Fruit fly (Drosophila melanogaster) whole organism, embryonic: ENCODE measurements around the gene NimB5.
A peak's percentile ranks its signal among the peaks of the same experiment; 100 is the strongest.

Source experiments
- CG12744 ChIP-seq: fragments of 200-800 bp; sonication (Bioruptor generic); optimal IDR thresholded peaks from 2 replicates; lab custom pipeline; 2016; ENCODE audit warnings: missing biosample characterization, missing genetic modification characterization
- CG13296 ChIP-seq: fragments of 200-800 bp; sonication (Bioruptor generic); optimal IDR thresholded peaks from 3 replicates; lab custom pipeline; 2018; ENCODE audit warnings: missing biosample characterization, mild to moderate bottlenecking, missing genetic modification characterization
- CG14667 ChIP-seq: fragments of 200-800 bp; sonication (Bioruptor generic); IDR thresholded peaks from 2 replicates; pipeline ENCODE4 v1.3.6; 2022; ENCODE audit warnings: missing biosample characterization, missing genetic modification characterization
- CG1602 ChIP-seq: fragments of 200-800 bp; sonication (Bioruptor generic); optimal IDR thresholded peaks from 3 replicates; lab custom pipeline; 2016; ENCODE audit warnings: missing biosample characterization, missing genetic modification characterization
- CG1603 ChIP-seq: fragments of 200-800 bp; sonication (Bioruptor generic); optimal IDR thresholded peaks from 2 replicates; lab custom pipeline; 2019; ENCODE audit warnings: missing biosample characterization, mild to moderate bottlenecking, missing genetic modification characterization, moderate library complexity
- CG2202 ChIP-seq: fragments of 200-800 bp; sonication (Bioruptor generic); optimal IDR thresholded peaks from 2 replicates; lab custom pipeline; 2018; ENCODE audit warnings: missing biosample characterization, mild to moderate bottlenecking, missing genetic modification characterization
- CG31365 ChIP-seq: fragments of 200-800 bp; sonication (Bioruptor generic); optimal IDR thresholded peaks from 2 replicates; lab custom pipeline; 2018; ENCODE audit warnings: missing biosample characterization, mild to moderate bottlenecking, missing genetic modification characterization
- CG34376 ChIP-seq: fragments of 200-800 bp; sonication (Bioruptor generic); optimal IDR thresholded peaks from 2 replicates; lab custom pipeline; 2018; ENCODE audit warnings: missing biosample characterization, mild to moderate bottlenecking, missing genetic modification characterization
- CG3838 ChIP-seq: fragments of 200-800 bp; sonication (Bioruptor generic); optimal IDR thresholded peaks from 3 replicates; lab custom pipeline; 2016; ENCODE audit warnings: missing biosample characterization, missing genetic modification characterization
- CG4282 ChIP-seq: fragments of 200-800 bp; sonication (Bioruptor generic); optimal IDR thresholded peaks from 2 replicates; lab custom pipeline; 2016; ENCODE audit warnings: missing biosample characterization, missing genetic modification characterization
- CG4404 ChIP-seq: fragments of 200-800 bp; sonication (Bioruptor generic); IDR thresholded peaks from 2 replicates; pipeline ENCODE4 v1.3.6; 2022; ENCODE audit warnings: missing biosample characterization, missing genetic modification characterization
- CG4424 ChIP-seq: fragments of 200-800 bp; sonication (Bioruptor generic); optimal IDR thresholded peaks from 3 replicates; lab custom pipeline; 2016; ENCODE audit warnings: missing biosample characterization, missing genetic modification characterization
- CG4820 ChIP-seq: fragments of 200-800 bp; sonication (Bioruptor generic); optimal IDR thresholded peaks from 3 replicates; lab custom pipeline; 2016; ENCODE audit warnings: missing biosample characterization, missing genetic modification characterization
- CG6254 ChIP-seq: fragments of 200-800 bp; sonication (Bioruptor generic); optimal IDR thresholded peaks from 3 replicates; lab custom pipeline; 2017; ENCODE audit warnings: mild to moderate bottlenecking, missing biosample characterization, missing genetic modification reagents, missing genetic modification characterization
- CG7556 ChIP-seq: fragments of 200-800 bp; sonication (Bioruptor generic); optimal IDR thresholded peaks from 2 replicates; lab custom pipeline; 2017; ENCODE audit warnings: missing biosample characterization, mild to moderate bottlenecking, missing genetic modification characterization
- CG8944 ChIP-seq: fragments of 200-800 bp; sonication (Bioruptor generic); optimal IDR thresholded peaks from 3 replicates; lab custom pipeline; 2016; ENCODE audit warnings: missing biosample characterization, missing genetic modification characterization
- CHES-1-like ChIP-seq: fragments of 200-800 bp; sonication (Bioruptor generic); optimal IDR thresholded peaks from 2 replicates; lab custom pipeline; 2016; ENCODE audit warnings: missing biosample characterization, missing genetic modification characterization
- Deaf1 ChIP-seq: fragments of 200-800 bp; optimal IDR thresholded peaks from 3 replicates; lab custom pipeline; 2019; ENCODE audit warnings: missing biosample characterization, mild to moderate bottlenecking, missing genetic modification characterization, moderate library complexity
- Doc3 ChIP-seq: fragments of 200-800 bp; sonication (Bioruptor generic); IDR thresholded peaks from 3 replicates; pipeline ENCODE4 v1.3.6; 2022; ENCODE audit warnings: missing biosample characterization, missing genetic modification characterization; ENCODE audit not compliant: partially characterized antibody
- E2f1 ChIP-seq: fragments of 200-800 bp; sonication (Bioruptor generic); IDR thresholded peaks from 2 replicates; pipeline ENCODE4 v1.3.6; 2022; ENCODE audit warnings: missing biosample characterization, missing genetic modification characterization
- E2f2 ChIP-seq: fragments of 200-800 bp; sonication (Bioruptor generic); IDR thresholded peaks from 2 replicates; pipeline ENCODE4 v1.3.6; 2022; ENCODE audit warnings: missing biosample characterization, missing genetic modification characterization
- GATAe ChIP-seq: fragments of 200-800 bp; sonication (Bioruptor generic); conservative IDR thresholded peaks from 2 replicates; pipeline ENCODE4 v1.3.6; 2022; ENCODE audit warnings: missing biosample characterization, missing genetic modification characterization
- Gug ChIP-seq: fragments of 200-800 bp; sonication (Bioruptor generic); IDR thresholded peaks from 4 replicates; pipeline ENCODE4 v1.3.6; 2022; ENCODE audit warnings: missing biosample characterization, missing genetic modification characterization
- HLH4C ChIP-seq: fragments of 200-800 bp; sonication (Bioruptor generic); IDR thresholded peaks from 3 replicates; pipeline ENCODE4 v1.3.6; 2022; ENCODE audit warnings: missing biosample characterization, missing genetic modification characterization; ENCODE audit not compliant: partially characterized antibody
- HLH54F ChIP-seq: fragments of 200-800 bp; sonication (Bioruptor generic); optimal IDR thresholded peaks from 3 replicates; lab custom pipeline; 2016; ENCODE audit warnings: missing biosample characterization, missing genetic modification characterization
- Hey ChIP-seq: fragments of 200-800 bp; sonication (Bioruptor generic); optimal IDR thresholded peaks from 3 replicates; lab custom pipeline; 2018; ENCODE audit warnings: missing biosample characterization, mild to moderate bottlenecking, missing genetic modification characterization
- HmgD ChIP-seq: fragments of 200-800 bp; sonication (Bioruptor generic); optimal IDR thresholded peaks from 3 replicates; lab custom pipeline; 2016; ENCODE audit warnings: missing biosample characterization, missing genetic modification characterization
- HmgZ ChIP-seq: fragments of 200-800 bp; sonication (Bioruptor generic); optimal IDR thresholded peaks from 2 replicates; lab custom pipeline; 2018; ENCODE audit warnings: missing biosample characterization, mild to moderate bottlenecking, missing genetic modification characterization
- Hmx ChIP-seq: fragments of 200-800 bp; sonication (Bioruptor generic); optimal IDR thresholded peaks from 2 replicates; lab custom pipeline; 2016; ENCODE audit warnings: missing biosample characterization, missing genetic modification characterization
- Jarid2 ChIP-seq: fragments of 200-800 bp; sonication (Bioruptor generic); optimal IDR thresholded peaks from 3 replicates; lab custom pipeline; 2017; ENCODE audit warnings: mild to moderate bottlenecking, missing biosample characterization, missing genetic modification reagents, missing genetic modification characterization
- MTF-1 ChIP-seq: fragments of 200-800 bp; sonication (Bioruptor generic); optimal IDR thresholded peaks from 2 replicates; lab custom pipeline; 2018; ENCODE audit warnings: missing biosample characterization, mild to moderate bottlenecking, missing genetic modification characterization, borderline replicate concordance
- Meics ChIP-seq: fragments of 200-800 bp; sonication (Bioruptor generic); optimal IDR thresholded peaks from 2 replicates; lab custom pipeline; 2017; ENCODE audit warnings: missing biosample characterization, mild to moderate bottlenecking, missing genetic modification characterization
- NfI ChIP-seq: fragments of 200-800 bp; sonication (Bioruptor generic); optimal IDR thresholded peaks from 3 replicates; lab custom pipeline; 2018; ENCODE audit warnings: missing biosample characterization, mild to moderate bottlenecking, missing genetic modification characterization, moderate library complexity
- TFAM ChIP-seq: fragments of 200-800 bp; sonication (Bioruptor generic); optimal IDR thresholded peaks from 2 replicates; lab custom pipeline; 2017; ENCODE audit warnings: missing biosample characterization, missing genetic modification characterization, inconsistent platforms
- Vsx1 ChIP-seq: fragments of 200-800 bp; sonication (Bioruptor generic); optimal IDR thresholded peaks from 2 replicates; lab custom pipeline; 2017; ENCODE audit warnings: missing biosample characterization, mild to moderate bottlenecking, missing genetic modification characterization, missing genetic modification reagents
- az2 ChIP-seq: fragments of 200-800 bp; sonication (Bioruptor generic); optimal IDR thresholded peaks from 3 replicates; lab custom pipeline; 2016; ENCODE audit warnings: missing biosample characterization, missing genetic modification characterization
- esg ChIP-seq: fragments of 200-800 bp; sonication (Bioruptor generic); conservative IDR thresholded peaks from 2 replicates; pipeline ENCODE4 v1.3.6; 2022; ENCODE audit warnings: missing biosample characterization, missing genetic modification characterization
- ewg ChIP-seq: fragments of 200-800 bp; sonication (Bioruptor generic); optimal IDR thresholded peaks from 3 replicates; lab custom pipeline; 2017; ENCODE audit warnings: mild to moderate bottlenecking, missing biosample characterization, missing genetic modification reagents, missing genetic modification characterization
- gce ChIP-seq: fragments of 200-800 bp; sonication (Bioruptor generic); IDR thresholded peaks from 3 replicates; pipeline ENCODE4 v1.3.6; 2022; ENCODE audit warnings: missing biosample characterization, missing genetic modification characterization
- gcm2 ChIP-seq: fragments of 200-800 bp; sonication (Bioruptor generic); optimal IDR thresholded peaks from 2 replicates; lab custom pipeline; 2016; ENCODE audit warnings: missing biosample characterization, missing genetic modification characterization
- gem ChIP-seq: fragments of 200-800 bp; sonication (Bioruptor generic); optimal IDR thresholded peaks from 2 replicates; lab custom pipeline; 2019; ENCODE audit warnings: missing biosample characterization, mild to moderate bottlenecking, missing genetic modification characterization, moderate library complexity
- gsb ChIP-seq: fragments of 200-800 bp; sonication (Bioruptor generic); IDR thresholded peaks from 2 replicates; pipeline ENCODE4 v1.3.6; 2022; ENCODE audit warnings: missing biosample characterization, missing genetic modification characterization
- her ChIP-seq: fragments of 200-800 bp; sonication (Bioruptor generic); optimal IDR thresholded peaks from 2 replicates; lab custom pipeline; 2016; ENCODE audit warnings: missing biosample characterization, missing genetic modification characterization
- insv ChIP-seq, 2 experiments: fragments of 200-800 bp; sonication (Bioruptor generic); optimal IDR thresholded peaks; 3 replicates each; lab custom pipeline; 2016 to 2018; ENCODE audit warnings: missing biosample characterization in 2 of 2, missing genetic modification characterization in 2 of 2
- kah ChIP-seq: fragments of 200-800 bp; sonication (Bioruptor generic); optimal IDR thresholded peaks from 2 replicates; lab custom pipeline; 2018; ENCODE audit warnings: missing biosample characterization, mild to moderate bottlenecking, missing genetic modification characterization
- kay ChIP-seq: fragments of 200-800 bp; sonication (Bioruptor generic); optimal IDR thresholded peaks from 2 replicates; lab custom pipeline; 2016; ENCODE audit warnings: missing biosample characterization, missing genetic modification characterization
- lab ChIP-seq: fragments of 200-800 bp; sonication (Bioruptor generic); optimal IDR thresholded peaks from 3 replicates; lab custom pipeline; 2017; ENCODE audit warnings: missing biosample characterization, missing genetic modification characterization, mild to moderate bottlenecking, moderate library complexity, missing genetic modification reagents
- lov ChIP-seq, 2 experiments: fragments of 200-800 bp in 1 of 2; fragments of >200 bp in 1 of 2; sonication (Bioruptor generic) in 1 of 2; IDR thresholded peaks in 1 of 2; optimal IDR thresholded peaks in 1 of 2; 2 replicates in 1 of 2; 3 replicates in 1 of 2; pipeline versions ENCODE4 v1.3.6 to Lab custom; 2017 to 2022; ENCODE audit warnings: missing biosample characterization in 1 of 2, missing genetic modification characterization in 1 of 2
- nerfin-2 ChIP-seq: fragments of 200-800 bp; sonication (Bioruptor generic); IDR thresholded peaks from 2 replicates; pipeline ENCODE4 v1.3.6; 2022; ENCODE audit warnings: missing biosample characterization, missing genetic modification characterization; ENCODE audit not compliant: partially characterized antibody
- shn ChIP-seq: fragments of 200-800 bp; sonication (Bioruptor generic); optimal IDR thresholded peaks from 3 replicates; lab custom pipeline; 2016; ENCODE audit warnings: missing biosample characterization, missing genetic modification characterization
- sisA ChIP-seq: fragments of 200-800 bp; sonication (Bioruptor generic); IDR thresholded peaks from 2 replicates; pipeline ENCODE4 v1.3.6; 2022; ENCODE audit warnings: missing biosample characterization, missing genetic modification characterization

NimB5 gene

dm6 chr2L:14013478-14013877, 43.5 kb downstream of the NimB5 start (continued):
- TF ChIP-seq HmgD (GFP tag; lab: Kevin White, UChicago): no peak
- peak; percentile 41 for TF ChIP-seq lab
- TF ChIP-seq HLH4C (GFP tag; lab: Robert Waterston, UW): no peak
- TF ChIP-seq Gug (GFP tag; lab: Robert Waterston, UW): no peak
- no peak for TF ChIP-seq CG6254 (GFP tag; lab: Kevin White, UChicago)
- TF ChIP-seq CG4820 (GFP tag; lab: Kevin White, UChicago): no peak
- TF ChIP-seq Doc3: no peak
- TF ChIP-seq MTF-1: no peak
- TF ChIP-seq CG7556: no peak
- no peak for TF ChIP-seq insv (GFP tag; optimal IDR thresholded peaks at IDR 0.05; lab: Kevin White, UChicago)
- no peak for TF ChIP-seq CG2202
- no peak for TF ChIP-seq gsb (GFP tag; lab: Robert Waterston, UW)
- no peak for TF ChIP-seq CG13296
- no peak for TF ChIP-seq ewg (GFP tag; lab: Kevin White, UChicago)
- TF ChIP-seq E2f2 (GFP tag; lab: Robert Waterston, UW): no peak
- TF ChIP-seq HmgZ: peak; percentile 28
- TF ChIP-seq HLH54F: no peak
- no peak for TF ChIP-seq gem (tag; lab: Kevin White, UChicago)
- no peak for TF ChIP-seq kah (GFP tag; lab: Kevin White, UChicago)
- TF ChIP-seq CG1603: no peak
- TF ChIP-seq CG3838 (GFP tag; lab: Kevin White, UChicago): no peak
- TF ChIP-seq lov (optimal IDR thresholded peaks at IDR 0.05; lab: Kevin White, UChicago): no peak
- no peak for TF ChIP-seq lov (GFP tag; IDR thresholded peaks at IDR 0.05; lab: Robert Waterston, UW)
- no peak for TF ChIP-seq CG4404 (GFP tag; lab: Robert Waterston, UW)
- TF ChIP-seq CG14667 (GFP tag; lab: Robert Waterston, UW): no peak
- TF ChIP-seq esg: no peak
- peak; percentile 11 for TF ChIP-seq Vsx1 (GFP tag; lab: Kevin White, UChicago)
- no peak for TF ChIP-seq Meics (GFP tag; lab: Kevin White, UChicago)
- no peak for TF ChIP-seq CG8944
- TF ChIP-seq CG31365: no peak
- no peak for TF ChIP-seq Hmx (GFP tag; lab: Kevin White, UChicago)
- no peak for TF ChIP-seq nerfin-2 (GFP tag; lab: Robert Waterston, UW)
- no peak for TF ChIP-seq CG4424 (GFP tag; lab: Kevin White, UChicago)
- peak; percentile 63 for TF ChIP-seq Hey (tag; lab: Kevin White, UChicago)
- TF ChIP-seq CG1602: no peak
- TF ChIP-seq NfI: no peak
- TF ChIP-seq kay (GFP tag; lab: Kevin White, UChicago): peak; percentile 3
- no peak for TF ChIP-seq CG12744 (GFP tag; lab: Kevin White, UChicago)
- peak; percentile 96 for TF ChIP-seq GATAe (GFP tag; lab: Robert Waterston, UW)
- TF ChIP-seq az2 (GFP tag; lab: Kevin White, UChicago): no peak
- TF ChIP-seq gce (GFP tag; lab: Robert Waterston, UW): no peak
- TF ChIP-seq E2f1 (GFP tag; lab: Robert Waterston, UW): no peak
- no peak for TF ChIP-seq CHES-1-like
- no peak for TF ChIP-seq TFAM (GFP tag; lab: Kevin White, UChicago)
- peak; percentile 38 for TF ChIP-seq Jarid2 (GFP tag; lab: Kevin White, UChicago)
- TF ChIP-seq gcm2: no peak
- no peak for TF ChIP-seq CG4282 (GFP tag; lab: Kevin White, UChicago)
- peak; percentile 59 for TF ChIP-seq Deaf1
- TF ChIP-seq shn (GFP tag; lab: Kevin White, UChicago): no peak
- TF ChIP-seq sisA (GFP tag; lab: Robert Waterston, UW): no peak
- peak; percentile 95 for TF ChIP-seq CG34376
- TF ChIP-seq her (GFP tag; lab: Kevin White, UChicago): peak; percentile 19
